Fruit fly (Drosophila melanogaster) whole organism, pupa: ENCODE results near the gene CG6236.
A peak's percentile ranks its signal among the peaks of the same experiment; 100 is the strongest.

ENCODE experiments used
- CG10348 ChIP-seq: fragments of 200-800 bp; sonication (Bioruptor generic); IDR thresholded peaks from 2 replicates; pipeline ENCODE4 v1.3.6; 2022; ENCODE audit warnings: missing biosample characterization, missing genetic modification characterization
- CG12605 ChIP-seq: fragments of 200-800 bp; sonication (Bioruptor generic); IDR thresholded peaks from 2 replicates; pipeline ENCODE4 v1.3.6; 2022; ENCODE audit warnings: missing biosample characterization, missing genetic modification characterization
- CG13204 ChIP-seq: fragments of 200-800 bp; sonication (Bioruptor generic); optimal IDR thresholded peaks from 2 replicates; lab custom pipeline; 2018; ENCODE audit warnings: missing biosample characterization, mild to moderate bottlenecking, missing genetic modification characterization, moderate library complexity
- CG14655 ChIP-seq: fragments of 200-800 bp; sonication (Bioruptor generic); optimal IDR thresholded peaks from 3 replicates; lab custom pipeline; 2017; ENCODE audit warnings: mild to moderate bottlenecking, missing biosample characterization, missing genetic modification reagents, missing genetic modification characterization
- CG15710 ChIP-seq: fragments of 200-800 bp; sonication (Bioruptor generic); optimal IDR thresholded peaks from 2 replicates; lab custom pipeline; 2018; ENCODE audit warnings: missing biosample characterization, mild to moderate bottlenecking, missing genetic modification characterization, moderate library complexity
- CG17806 ChIP-seq: fragments of 200-800 bp; sonication (Bioruptor generic); optimal IDR thresholded peaks from 2 replicates; lab custom pipeline; 2018; ENCODE audit warnings: missing biosample characterization, mild to moderate bottlenecking, missing genetic modification characterization, moderate library complexity
- CG32121 ChIP-seq: fragments of 200-800 bp; sonication (Bioruptor generic); IDR thresholded peaks from 2 replicates; pipeline ENCODE4 v1.3.6; 2022; ENCODE audit warnings: missing biosample characterization, missing genetic modification characterization
- CG34367 ChIP-seq: fragments of 200-800 bp; sonication (Bioruptor generic); optimal IDR thresholded peaks from 2 replicates; lab custom pipeline; 2018; ENCODE audit warnings: missing biosample characterization, mild to moderate bottlenecking, missing genetic modification characterization
- CG4496 ChIP-seq: fragments of 200-800 bp; sonication (Bioruptor generic); IDR thresholded peaks from 3 replicates; pipeline ENCODE4 v1.3.6; 2022; ENCODE audit warnings: missing biosample characterization, missing genetic modification characterization
- CG8159 ChIP-seq: fragments of 200-800 bp; sonication (Bioruptor generic); optimal IDR thresholded peaks from 3 replicates; lab custom pipeline; 2018; ENCODE audit warnings: missing biosample characterization, mild to moderate bottlenecking, missing genetic modification characterization, moderate library complexity
- CG8301 ChIP-seq: fragments of 200-800 bp; sonication (Bioruptor generic); optimal IDR thresholded peaks from 2 replicates; lab custom pipeline; 2018; ENCODE audit warnings: missing biosample characterization, mild to moderate bottlenecking, missing genetic modification characterization
- CG9948 ChIP-seq: fragments of 200-800 bp; sonication (Bioruptor generic); optimal IDR thresholded peaks from 2 replicates; lab custom pipeline; 2018; ENCODE audit warnings: missing biosample characterization, mild to moderate bottlenecking, missing genetic modification characterization, moderate library complexity
- D1 ChIP-seq: fragments of 200-800 bp; sonication (Bioruptor generic); optimal IDR thresholded peaks from 2 replicates; lab custom pipeline; 2018; ENCODE audit warnings: missing biosample characterization, mild to moderate bottlenecking, missing genetic modification characterization, moderate library complexity
- EcR ChIP-seq: fragments of 200-800 bp; sonication (Bioruptor generic); optimal IDR thresholded peaks from 3 replicates; lab custom pipeline; 2019; ENCODE audit warnings: missing biosample characterization, missing genetic modification characterization, mild to moderate bottlenecking, moderate library complexity, missing genetic modification reagents
- Ets98B ChIP-seq: fragments of 200-800 bp; sonication (Bioruptor generic); IDR thresholded peaks from 2 replicates; pipeline ENCODE4 v1.3.6; 2022; ENCODE audit warnings: missing biosample characterization, missing genetic modification characterization
- Pif1A ChIP-seq: fragments of 200-800 bp; sonication (Bioruptor generic); optimal IDR thresholded peaks from 3 replicates; lab custom pipeline; 2016; ENCODE audit warnings: missing biosample characterization, missing genetic modification characterization
- Pif1B ChIP-seq: fragments of 200-800 bp; sonication (Bioruptor generic); optimal IDR thresholded peaks from 3 replicates; lab custom pipeline; 2016; ENCODE audit warnings: missing biosample characterization, missing genetic modification characterization
- Snoo ChIP-seq: fragments of 200-800 bp; sonication (Bioruptor generic); optimal IDR thresholded peaks from 3 replicates; lab custom pipeline; 2017; ENCODE audit warnings: missing biosample characterization, mild to moderate bottlenecking, missing genetic modification characterization, inconsistent platforms
- fd96Ca ChIP-seq: fragments of 200-800 bp; sonication (Bioruptor generic); IDR thresholded peaks from 3 replicates; pipeline ENCODE4 v1.3.6; 2022; ENCODE audit warnings: missing biosample characterization, missing genetic modification characterization
- gl ChIP-seq: fragments of 200-800 bp; sonication (Bioruptor generic); optimal IDR thresholded peaks from 2 replicates; lab custom pipeline; 2018; ENCODE audit warnings: missing biosample characterization, mild to moderate bottlenecking, missing genetic modification characterization
- rn ChIP-seq: fragments of 200-800 bp; sonication (Bioruptor generic); IDR thresholded peaks from 2 replicates; pipeline ENCODE4 v1.3.6; 2022; ENCODE audit warnings: missing biosample characterization, missing genetic modification characterization

The CG6236 gene

DNA sequence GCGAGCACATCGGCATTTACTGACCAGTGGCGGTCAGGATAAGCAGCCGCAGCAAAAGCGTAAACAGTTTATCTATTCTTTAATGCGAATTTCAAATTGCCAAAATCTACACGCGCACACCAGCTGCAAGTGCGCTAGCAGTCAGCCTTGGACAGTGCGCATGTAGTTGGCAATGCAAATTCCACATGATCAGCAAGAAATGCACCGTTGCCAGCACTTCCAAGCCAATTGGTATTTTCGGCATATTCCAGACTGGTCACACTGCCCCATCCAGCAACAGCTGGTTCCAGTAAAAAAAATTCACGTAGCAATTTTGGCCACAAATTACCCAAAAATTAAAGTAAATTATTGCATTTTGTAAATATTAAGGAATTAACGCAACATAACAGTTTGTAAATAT, 40.3 kb downstream of the CG6236 start:
- TF ChIP-seq EcR (GFP tag; lab: Kevin White, UChicago) = no peak

DNA sequence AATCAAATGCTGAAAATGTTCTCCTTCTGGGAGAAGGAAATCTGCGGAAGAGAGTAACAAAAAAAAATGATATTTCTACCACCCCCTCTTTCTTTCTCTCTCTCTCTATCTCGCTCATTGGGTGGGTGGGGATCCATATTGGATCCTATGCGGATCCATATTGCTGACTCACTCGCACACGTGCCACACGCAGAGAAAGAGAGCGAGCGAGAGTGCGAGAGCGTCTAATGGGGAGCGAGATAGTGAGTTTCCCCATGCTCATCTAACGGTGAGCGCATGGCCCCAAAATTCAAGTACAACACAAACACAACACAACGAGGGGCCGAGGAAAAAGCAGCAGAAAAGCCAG, 41.4 kb downstream of the CG6236 start:
- no peak for TF ChIP-seq EcR (GFP tag; lab: Kevin White, UChicago)
- TF ChIP-seq Pif1A = no peak
- TF ChIP-seq CG32121 (GFP tag; lab: Robert Waterston, UW) = no peak
- no peak for TF ChIP-seq CG34367 (tag; lab: Kevin White, UChicago)
- TF ChIP-seq CG9948 = no peak
- no peak for TF ChIP-seq CG8159
- TF ChIP-seq CG10348 (GFP tag; lab: Robert Waterston, UW) = no peak
- TF ChIP-seq gl (tag; lab: Kevin White, UChicago) = no peak
- TF ChIP-seq CG15710 = no peak
- TF ChIP-seq CG12605 (GFP tag; lab: Robert Waterston, UW) = no peak
- TF ChIP-seq fd96Ca (GFP tag; lab: Robert Waterston, UW) = no peak
- TF ChIP-seq Pif1B (GFP tag; lab: Kevin White, UChicago) = no peak
- no peak for TF ChIP-seq CG4496 (GFP tag; lab: Robert Waterston, UW)
- no peak for TF ChIP-seq CG14655 (GFP tag; lab: Kevin White, UChicago)
- no peak for TF ChIP-seq Ets98B (GFP tag; lab: Robert Waterston, UW)
- TF ChIP-seq CG13204 = no peak
- no peak for TF ChIP-seq CG17806 (tag; lab: Kevin White, UChicago)
- TF ChIP-seq D1 (tag; lab: Kevin White, UChicago) = no peak
- no peak for TF ChIP-seq CG8301 (tag; lab: Kevin White, UChicago)
- no peak for TF ChIP-seq rn

dm6 chr3R:15286024-15286692, 41.9 kb downstream of the CG6236 start:
- TF ChIP-seq Pif1A (no peak), CG8301 (tag; lab: Kevin White, UChicago) (no peak), D1 (tag; lab: Kevin White, UChicago) (peak; percentile 2), CG13204 (no peak)

- no peak for TF ChIP-seq CG10348 (GFP tag; lab: Robert Waterston, UW)
- no peak for TF ChIP-seq fd96Ca (GFP tag; lab: Robert Waterston, UW)
- peak; percentile 60 for TF ChIP-seq EcR (GFP tag; lab: Kevin White, UChicago)
- no peak for TF ChIP-seq Snoo
- no peak for TF ChIP-seq gl (tag; lab: Kevin White, UChicago)
These were observed 44.9 kb downstream of the CG6236 start for dm6 chr3R:15282982-15283809.

- TF ChIP-seq CG8301 (tag; lab: Kevin White, UChicago) = no peak
- TF ChIP-seq Snoo = no peak
- TF ChIP-seq CG9948 = no peak
- TF ChIP-seq rn = no peak
- no peak for TF ChIP-seq fd96Ca (GFP tag; lab: Robert Waterston, UW)
- no peak for TF ChIP-seq Pif1B (GFP tag; lab: Kevin White, UChicago)
- no peak for TF ChIP-seq CG14655 (GFP tag; lab: Kevin White, UChicago)
- no peak for TF ChIP-seq CG4496 (GFP tag; lab: Robert Waterston, UW)
- no peak for TF ChIP-seq CG32121 (GFP tag; lab: Robert Waterston, UW)
- no peak for TF ChIP-seq D1 (tag; lab: Kevin White, UChicago)
- no peak for TF ChIP-seq EcR (GFP tag; lab: Kevin White, UChicago)
- TF ChIP-seq CG8159 = no peak
- TF ChIP-seq Pif1A = no peak
- TF ChIP-seq CG17806 (tag; lab: Kevin White, UChicago) = no peak
- TF ChIP-seq CG10348 (GFP tag; lab: Robert Waterston, UW) = no peak
- TF ChIP-seq Ets98B (GFP tag; lab: Robert Waterston, UW) = no peak
- TF ChIP-seq CG34367 (tag; lab: Kevin White, UChicago) = no peak
- no peak for TF ChIP-seq CG15710
- TF ChIP-seq CG12605 (GFP tag; lab: Robert Waterston, UW) = no peak
- TF ChIP-seq CG13204 = no peak
These were observed 45.7 kb downstream of the CG6236 start for dm6 chr3R:15282326-15282725.

DNA sequence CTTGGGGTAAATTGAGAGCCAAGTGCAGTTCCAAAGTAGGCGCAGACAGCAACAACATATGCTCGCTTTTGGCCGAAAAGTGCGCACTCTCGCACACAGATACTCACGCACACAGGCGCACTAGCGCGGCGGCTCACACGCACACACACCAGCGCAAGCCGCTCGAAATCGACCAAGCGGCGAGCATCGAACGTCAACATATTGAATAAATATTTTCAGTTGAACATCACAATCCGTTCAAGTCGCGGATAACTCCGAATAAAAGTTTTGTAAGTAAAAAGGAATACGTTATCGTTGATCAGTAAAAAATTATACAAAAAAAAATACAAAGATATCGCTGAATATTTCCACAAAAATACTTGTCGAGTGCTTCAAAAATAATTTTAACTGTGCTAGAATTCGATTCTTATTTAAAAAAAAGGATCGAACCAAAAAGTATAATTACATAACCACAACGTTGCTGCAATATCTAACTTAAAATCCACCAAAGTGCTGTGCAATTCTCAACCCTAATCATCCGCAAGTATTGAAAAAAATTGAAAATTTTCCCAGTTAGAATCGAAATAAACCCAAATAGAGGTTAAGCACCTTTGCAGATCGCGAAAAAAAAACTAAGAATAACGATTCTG, 46.6 kb downstream of the CG6236 start:
- TF ChIP-seq rn (no peak), CG32121 (GFP tag; lab: Robert Waterston, UW) (no peak), CG8159 (no peak), CG13204 (no peak), D1 (tag; lab: Kevin White, UChicago) (no peak), Pif1B (GFP tag; lab: Kevin White, UChicago) (no peak), fd96Ca (GFP tag; lab: Robert Waterston, UW) (no peak), CG8301 (tag; lab: Kevin White, UChicago) (no peak), CG12605 (GFP tag; lab: Robert Waterston, UW) (no peak), CG17806 (tag; lab: Kevin White, UChicago) (no peak), Pif1A (no peak), Snoo (no peak), CG4496 (GFP tag; lab: Robert Waterston, UW) (no peak), gl (tag; lab: Kevin White, UChicago) (no peak), EcR (GFP tag; lab: Kevin White, UChicago) (no peak)
